Fruit fly (Drosophila melanogaster): ENCODE data around the gene AttD.

AttD gene

DNA sequence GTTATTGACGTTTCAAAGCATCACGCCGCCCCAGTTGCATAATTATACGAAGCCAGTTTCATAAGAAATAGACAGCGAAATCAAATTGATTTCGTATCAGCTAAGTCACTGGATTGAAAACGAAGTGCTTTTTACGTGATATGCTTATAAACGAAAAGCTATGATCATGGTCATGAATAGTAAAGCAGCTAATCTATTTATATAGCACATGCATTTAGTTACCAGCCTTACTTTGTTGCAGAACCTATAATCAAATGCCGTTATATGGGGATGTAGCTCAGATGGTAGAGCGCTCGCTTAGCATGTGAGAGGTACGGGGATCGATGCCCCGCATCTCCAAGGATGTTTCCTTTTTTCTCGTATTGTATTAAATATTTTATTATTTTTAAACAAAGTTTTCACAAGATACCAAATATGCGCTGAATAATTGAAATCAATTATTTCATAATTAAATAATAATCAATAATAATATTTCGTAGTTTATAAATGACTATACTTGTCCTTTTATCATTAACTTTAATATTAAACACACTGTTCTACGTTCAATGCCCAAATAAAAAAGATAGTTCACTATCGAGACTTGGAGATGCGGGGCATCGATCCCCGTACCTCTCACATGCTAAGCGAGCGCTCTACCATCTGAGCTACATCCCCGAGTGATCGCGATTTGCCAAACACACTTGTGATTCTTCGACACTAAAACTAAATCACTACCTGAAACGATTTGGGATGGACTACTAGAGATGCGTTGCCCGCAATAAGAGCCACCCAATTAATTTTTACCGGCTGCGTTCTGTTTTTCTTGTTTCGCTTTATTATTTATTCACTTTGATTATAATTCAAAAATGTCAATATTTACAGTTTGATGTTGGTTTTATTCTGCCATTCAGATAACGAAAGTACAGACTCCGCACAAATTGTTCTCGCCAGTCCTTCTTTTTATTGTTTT lies 21.3 kb downstream of the AttD start (continued):
- TF ChIP-seq hkb (optimal IDR thresholded peaks at IDR 0.05), result no peak
- TF ChIP-seq hkb (GFP tag; IDR thresholded peaks at IDR 0.05), result no peak
- no peak for TF ChIP-seq CG4360 (GFP tag; IDR thresholded peaks at IDR 0.05)
- peak; percentile 39; the same call in 1 of the 2 replicates for TF ChIP-seq Rfx (GFP tag; IDR thresholded peaks at IDR 0.05)
- peak; percentile 20; the same call in 1 of the 2 replicates for TF ChIP-seq chm (GFP tag; IDR thresholded peaks at IDR 0.05)
- TF ChIP-seq CG9876 (GFP tag; optimal IDR thresholded peaks at IDR 0.05), result no peak
- no peak for TF ChIP-seq maf-S (GFP tag; optimal IDR thresholded peaks at IDR 0.05)
- no peak for TF ChIP-seq CG11723 (GFP tag; optimal IDR thresholded peaks at IDR 0.05)
- TF ChIP-seq CG15479 (GFP tag; optimal IDR thresholded peaks at IDR 0.05), result no peak
- peak; percentile 54 for TF ChIP-seq fd102C (GFP tag; optimal IDR thresholded peaks at IDR 0.05)
- no peak for TF ChIP-seq B-H1 (GFP tag; IDR thresholded peaks at IDR 0.05)
- TF ChIP-seq CG15514 (GFP tag; optimal IDR thresholded peaks at IDR 0.05), result no peak
- no peak for TF ChIP-seq CG14965 (GFP tag; optimal IDR thresholded peaks at IDR 0.05; ENCODE audit: borderline replicate concordance)
- TF ChIP-seq nau (GFP tag; optimal IDR thresholded peaks at IDR 0.05), result no peak
- TF ChIP-seq exex (tag; optimal IDR thresholded peaks at IDR 0.05), result peak; percentile 98
- TF ChIP-seq Bdp1 (GFP tag; optimal IDR thresholded peaks at IDR 0.05), result peak; percentile 98
- no peak for TF ChIP-seq CG13424 (tag; optimal IDR thresholded peaks at IDR 0.05)
- TF ChIP-seq CG3407 (GFP tag; optimal IDR thresholded peaks at IDR 0.05), result no peak
- TF ChIP-seq CG30403 (GFP tag; optimal IDR thresholded peaks at IDR 0.05), result no peak
- TF ChIP-seq cg (GFP tag; optimal IDR thresholded peaks at IDR 0.05), result no peak
- no peak for TF ChIP-seq CG10959 (GFP tag; IDR thresholded peaks at IDR 0.05)
- no peak for TF ChIP-seq crp (GFP tag; optimal IDR thresholded peaks at IDR 0.05)
- TF ChIP-seq lab (GFP tag; optimal IDR thresholded peaks at IDR 0.05), result peak; percentile 11
- TF ChIP-seq C15 (GFP tag; IDR thresholded peaks at IDR 0.05), result no peak
- no peak for TF ChIP-seq slp2 (GFP tag; optimal IDR thresholded peaks at IDR 0.05)
- TF ChIP-seq CoRest (tag; optimal IDR thresholded peaks at IDR 0.05), result no peak
- TF ChIP-seq gfzf (GFP tag; optimal IDR thresholded peaks at IDR 0.05), result no peak
- TF ChIP-seq CG16779 (GFP tag; IDR thresholded peaks at IDR 0.05), result no peak
- TF ChIP-seq CG2199 (GFP tag; IDR thresholded peaks at IDR 0.05), result 0 out of 3 replicates have a peak, but pooled peaks have one; percentile 7
- TF ChIP-seq al (GFP tag; IDR thresholded peaks at IDR 0.05), result no peak
- no peak for TF ChIP-seq CG8944 (GFP tag; optimal IDR thresholded peaks at IDR 0.05)
- TF ChIP-seq CG4282 (GFP tag; optimal IDR thresholded peaks at IDR 0.05), result no peak
- peak; percentile 64 for TF ChIP-seq CG42726 (GFP tag; IDR thresholded peaks at IDR 0.05; ENCODE audit: partially characterized antibody)
- no peak for TF ChIP-seq CG32532 (GFP tag; IDR thresholded peaks at IDR 0.05)

DNA sequence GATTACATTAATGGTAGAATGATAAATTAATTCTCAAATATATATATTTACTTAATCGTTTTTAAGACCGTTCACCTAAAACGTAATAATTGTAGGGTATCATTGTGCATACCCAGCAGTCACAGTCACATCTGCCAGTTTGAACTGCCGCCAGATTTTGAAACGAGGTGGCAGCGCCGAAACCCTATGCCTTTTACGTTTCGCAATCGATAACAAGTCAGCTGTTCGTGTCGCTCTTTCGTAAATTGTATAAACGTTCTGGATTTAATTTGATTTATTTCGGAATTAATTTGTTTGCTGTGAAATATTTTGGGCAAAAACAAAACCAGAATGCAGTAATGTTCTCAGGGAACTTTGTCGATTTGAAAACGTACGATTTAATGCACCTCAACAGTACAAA lies 22.4 kb downstream of the AttD start, which contains the start of gene CG14322:
Gene CG14322, plus strand, starts transcription at position 236 of the 400 bp plus-strand sequence.
- TF ChIP-seq ewg (GFP tag; optimal IDR thresholded peaks at IDR 0.05), result no peak
- TF ChIP-seq maf-S (GFP tag; optimal IDR thresholded peaks at IDR 0.05), result no peak
- no peak for TF ChIP-seq chm (GFP tag; IDR thresholded peaks at IDR 0.05)
- TF ChIP-seq NFAT (GFP tag; IDR thresholded peaks at IDR 0.05), result 0 out of 2 replicates have a peak, but pooled peaks have one; percentile 30
- no peak for TF ChIP-seq CG12236 (GFP tag; optimal IDR thresholded peaks at IDR 0.05)
- peak; percentile 94 for TF ChIP-seq D19B (GFP tag; optimal IDR thresholded peaks at IDR 0.05)
- TF ChIP-seq ab (GFP tag; optimal IDR thresholded peaks at IDR 0.05), result no peak
- no peak for TF ChIP-seq CG8944 (GFP tag; optimal IDR thresholded peaks at IDR 0.05)
- no peak for TF ChIP-seq caup (GFP tag; optimal IDR thresholded peaks at IDR 0.05; ENCODE audit: severe bottlenecking)
- peak; percentile 29; the same call in 1 of the 3 replicates for TF ChIP-seq knrl (GFP tag; IDR thresholded peaks at IDR 0.05; ENCODE audit: partially characterized antibody)
- no peak for TF ChIP-seq CG18476 (GFP tag; optimal IDR thresholded peaks at IDR 0.05)
- TF ChIP-seq CG31365 (tag; optimal IDR thresholded peaks at IDR 0.05), result no peak
- no peak for TF ChIP-seq chn (GFP tag; optimal IDR thresholded peaks at IDR 0.05)
- no peak for TF ChIP-seq eyg (GFP tag; optimal IDR thresholded peaks at IDR 0.05)
- TF ChIP-seq CG10979 (tag; optimal IDR thresholded peaks at IDR 0.05), result no peak
- no peak for TF ChIP-seq Dip2 (GFP tag; IDR thresholded peaks at IDR 0.05)
- no peak for TF ChIP-seq PHDP (tag; optimal IDR thresholded peaks at IDR 0.05)
- TF ChIP-seq crol (GFP tag; IDR thresholded peaks at IDR 0.05), result no peak
- no peak for TF ChIP-seq CG6254 (GFP tag; optimal IDR thresholded peaks at IDR 0.05)
